Fruit fly (Drosophila melanogaster): ENCODE results near the gene Hira.
A peak's percentile ranks its signal among the peaks of the same experiment; 100 is the strongest.

Hira gene

dm6 chrX:7694868-7695267 is 27.1 kb upstream of the Hira start (continued):
- TF ChIP-seq gce (GFP tag; IDR thresholded peaks at IDR 0.05) (peak; percentile 31; the same call in 1 of the 3 replicates), sim (GFP tag; IDR thresholded peaks at IDR 0.05) (0 out of 2 replicates have a peak, but pooled peaks have one; percentile 9), Trl (optimal IDR thresholded peaks at IDR 0.05) (peak; percentile 78 to 87), Trl (GFP tag; optimal IDR thresholded peaks at IDR 0.05) (no peak), Asciz (GFP tag; optimal IDR thresholded peaks at IDR 0.05) (peak; percentile 14), Dfd (GFP tag; optimal IDR thresholded peaks at IDR 0.05) (no peak), CG8290 (GFP tag; optimal IDR thresholded peaks at IDR 0.05) (no peak), CG8290 (tag; optimal IDR thresholded peaks at IDR 0.05) (peak in 1 of 2 experiments; percentile 35), CG2199 (GFP tag; IDR thresholded peaks at IDR 0.05) (0 out of 3 replicates have a peak, but pooled peaks have one; percentile 30), Eip74EF (GFP tag; optimal IDR thresholded peaks at IDR 0.05) (no peak), hkb (optimal IDR thresholded peaks at IDR 0.05) (no peak), hkb (GFP tag; IDR thresholded peaks at IDR 0.05) (no peak), HLH4C (GFP tag; IDR thresholded peaks at IDR 0.05; ENCODE audit: partially characterized antibody) (no peak), Rfx (GFP tag; IDR thresholded peaks at IDR 0.05) (peak; percentile 5; the same call in 1 of the 2 replicates), so (GFP tag; IDR thresholded peaks at IDR 0.05) (0 out of 3 replicates have a peak, but pooled peaks have one; percentile 38), grau (tag; optimal IDR thresholded peaks at IDR 0.05) (peak; percentile 12), esg (GFP tag; conservative IDR thresholded peaks at IDR 0.05) (no peak), pnt (GFP tag; optimal IDR thresholded peaks at IDR 0.05) (no peak), sima (GFP tag; optimal IDR thresholded peaks at IDR 0.05) (no peak), phol (tag; optimal IDR thresholded peaks at IDR 0.05) (peak; percentile 33), CG1832 (GFP tag; optimal IDR thresholded peaks at IDR 0.05) (no peak), Hsf (GFP tag; optimal IDR thresholded peaks at IDR 0.05) (no peak), vvl (GFP tag; IDR thresholded peaks at IDR 0.05) (peak; percentile 25; the same call in 1 of the 2 replicates), HLHmδ (GFP tag; optimal IDR thresholded peaks at IDR 0.05) (peak; percentile 56), CG7372 (GFP tag; IDR thresholded peaks at IDR 0.05) (peak; percentile 92), gcm (GFP tag; optimal IDR thresholded peaks at IDR 0.05) (no peak), CTCF (GFP tag; optimal IDR thresholded peaks at IDR 0.05) (no peak), CG10979 (tag; optimal IDR thresholded peaks at IDR 0.05) (peak; percentile 24), MTF-1 (GFP tag; optimal IDR thresholded peaks at IDR 0.05; ENCODE audit: borderline replicate concordance) (peak; percentile 22), CG15696 (tag; optimal IDR thresholded peaks at IDR 0.05) (no peak)

dm6 chrX:7695391-7696053 is 26.4 kb upstream of the Hira start:
- TF ChIP-seq dpn (GFP tag; optimal IDR thresholded peaks at IDR 0.05) (no peak), grau (tag; optimal IDR thresholded peaks at IDR 0.05) (peak; percentile 55), CG2678 (tag; optimal IDR thresholded peaks at IDR 0.05) (peak; percentile 17), lab (GFP tag; optimal IDR thresholded peaks at IDR 0.05) (no peak), eyg (GFP tag; optimal IDR thresholded peaks at IDR 0.05) (no peak), CG13296 (GFP tag; optimal IDR thresholded peaks at IDR 0.05) (peak; percentile 0), gem (tag; optimal IDR thresholded peaks at IDR 0.05) (peak; percentile 71), Taf1 (GFP tag; IDR thresholded peaks at IDR 0.05) (no peak), Dbx (GFP tag; IDR thresholded peaks at IDR 0.05) (0 out of 3 replicates have a peak, but pooled peaks have one; percentile 35), caup (GFP tag; optimal IDR thresholded peaks at IDR 0.05; ENCODE audit: severe bottlenecking) (peak; percentile 13), CrebB (tag; optimal IDR thresholded peaks at IDR 0.05) (no peak), Med (GFP tag) (peak; percentile 18), gro (GFP tag; optimal IDR thresholded peaks at IDR 0.05) (no peak), HmgD (GFP tag; optimal IDR thresholded peaks at IDR 0.05) (no peak), phol (tag; optimal IDR thresholded peaks at IDR 0.05) (no peak), bcd (GFP tag; optimal IDR thresholded peaks at IDR 0.05) (no peak), Ets97D (GFP tag; optimal IDR thresholded peaks at IDR 0.05) (no peak), trem (tag; optimal IDR thresholded peaks at IDR 0.05) (no peak), Bgb (GFP tag; IDR thresholded peaks at IDR 0.05; ENCODE audit: partially characterized antibody) (no peak), CG10147 (GFP tag; optimal IDR thresholded peaks at IDR 0.05) (no peak), Doc3 (GFP tag; IDR thresholded peaks at IDR 0.05; ENCODE audit: partially characterized antibody) (no peak), Fer3 (tag; optimal IDR thresholded peaks at IDR 0.05) (no peak), Mes4 (GFP tag; optimal IDR thresholded peaks at IDR 0.05) (no peak)
